Fruit fly (Drosophila melanogaster): ENCODE data around the gene CanA1.

Gene CanA1

DNA sequence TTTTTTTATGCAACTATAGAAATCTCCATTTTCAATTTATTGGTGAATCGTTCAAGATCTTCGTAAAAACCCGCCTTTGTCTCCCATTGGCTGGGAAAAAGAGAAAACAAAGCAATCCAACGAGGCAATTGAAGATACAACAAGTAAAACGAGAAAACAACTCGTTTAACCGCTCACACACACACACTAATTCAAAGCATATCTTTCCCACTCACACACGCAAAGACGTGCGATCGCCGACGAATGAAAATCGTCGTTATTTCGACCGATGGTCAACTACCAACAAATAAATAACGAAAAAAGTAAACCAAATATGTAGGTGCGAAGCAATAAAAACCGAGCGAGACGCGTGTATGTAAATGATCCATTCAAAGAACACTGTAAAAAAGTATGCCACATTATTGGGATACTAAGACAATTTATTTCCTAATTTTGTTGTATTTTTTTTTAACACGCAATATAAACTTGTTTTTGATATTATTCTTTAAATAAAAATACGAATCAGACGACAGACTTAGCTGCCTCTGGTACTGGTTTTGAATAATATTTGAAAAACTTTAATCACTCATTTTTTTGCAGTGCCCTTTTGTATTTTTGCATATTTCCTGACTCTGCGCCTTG, 23.3 kb downstream of the CanA1 start (continued):
- no peak for TF ChIP-seq Taf1 (GFP tag; IDR thresholded peaks at IDR 0.05)
- TF ChIP-seq trh (GFP tag; optimal IDR thresholded peaks at IDR 0.05): no peak
- no peak for TF ChIP-seq Atf6 (GFP tag; IDR thresholded peaks at IDR 0.05)
- peak; percentile 33 for TF ChIP-seq CG12391 (tag; optimal IDR thresholded peaks at IDR 0.05)
- no peak for TF ChIP-seq CG34224 (GFP tag; IDR thresholded peaks at IDR 0.05; ENCODE audit: partially characterized antibody)
- TF ChIP-seq dimm (GFP tag; IDR thresholded peaks at IDR 0.05): no peak
- TF ChIP-seq CG13287 (GFP tag; IDR thresholded peaks at IDR 0.05; ENCODE audit: partially characterized antibody): no peak; the same call in 1 of the 2 replicates
- TF ChIP-seq CG17359 (tag; optimal IDR thresholded peaks at IDR 0.05): no peak
- no peak for TF ChIP-seq mam (GFP tag; optimal IDR thresholded peaks at IDR 0.05)
- TF ChIP-seq Deaf1 (tag; optimal IDR thresholded peaks at IDR 0.05): peak; percentile 88
- no peak for TF ChIP-seq CG3065 (GFP tag; optimal IDR thresholded peaks at IDR 0.05)
- TF ChIP-seq row (GFP tag; IDR thresholded peaks at IDR 0.05): peak; percentile 36; the same call in 1 of the 3 replicates
- TF ChIP-seq ssp (GFP tag; IDR thresholded peaks at IDR 0.05): no peak
- no peak for TF ChIP-seq CG3838 (GFP tag; optimal IDR thresholded peaks at IDR 0.05)
- TF ChIP-seq onecut (GFP tag; IDR thresholded peaks at IDR 0.05): no peak
- TF ChIP-seq kni (GFP tag; optimal IDR thresholded peaks at IDR 0.05): no peak
- no peak for TF ChIP-seq Tbp (GFP tag; optimal IDR thresholded peaks at IDR 0.05)
- TF ChIP-seq Sox100B (GFP tag; optimal IDR thresholded peaks at IDR 0.05): no peak
- 0 out of 2 replicates have a peak, but pooled peaks have one; percentile 24 for TF ChIP-seq bbx (GFP tag; IDR thresholded peaks at IDR 0.05; ENCODE audit: partially characterized antibody)
- no peak for TF ChIP-seq CG31388 (GFP tag; optimal IDR thresholded peaks at IDR 0.05)
- no peak for TF ChIP-seq dmrt99B (tag; optimal IDR thresholded peaks at IDR 0.05)
- TF ChIP-seq CG5180 (GFP tag; optimal IDR thresholded peaks at IDR 0.05): no peak
- no peak for TF ChIP-seq ttk (GFP tag; IDR thresholded peaks at IDR 0.05)
- TF ChIP-seq az2 (GFP tag; optimal IDR thresholded peaks at IDR 0.05): peak; percentile 5
- no peak for TF ChIP-seq Spps (tag; optimal IDR thresholded peaks at IDR 0.05)
- no peak for TF ChIP-seq CG18599 (GFP tag; optimal IDR thresholded peaks at IDR 0.05)
- no peak for TF ChIP-seq kay (GFP tag; optimal IDR thresholded peaks at IDR 0.05)
- TF ChIP-seq Lpt (GFP tag; optimal IDR thresholded peaks at IDR 0.05): no peak
- no peak for TF ChIP-seq pnt (GFP tag; optimal IDR thresholded peaks at IDR 0.05)
- TF ChIP-seq Trl (optimal IDR thresholded peaks at IDR 0.05): no peak
- no peak for TF ChIP-seq Trl (GFP tag; optimal IDR thresholded peaks at IDR 0.05)
- TF ChIP-seq exex (tag; optimal IDR thresholded peaks at IDR 0.05): no peak
- TF ChIP-seq Hsf (GFP tag; optimal IDR thresholded peaks at IDR 0.05): peak; percentile 38
- TF ChIP-seq CG6254 (GFP tag; optimal IDR thresholded peaks at IDR 0.05): no peak
- no peak for TF ChIP-seq CG15073 (GFP tag; optimal IDR thresholded peaks at IDR 0.05)
- no peak for TF ChIP-seq Dbx (GFP tag; IDR thresholded peaks at IDR 0.05)
- TF ChIP-seq vnd (GFP tag; IDR thresholded peaks at IDR 0.05; ENCODE audit: partially characterized antibody): no peak
- no peak for TF ChIP-seq CrebB (tag; optimal IDR thresholded peaks at IDR 0.05)
- no peak for TF ChIP-seq fu2 (GFP tag; optimal IDR thresholded peaks at IDR 0.05)
- TF ChIP-seq Oaz (GFP tag; IDR thresholded peaks at IDR 0.05): no peak
- no peak for TF ChIP-seq NK7.1 (GFP tag; optimal IDR thresholded peaks at IDR 0.05)
- TF ChIP-seq chinmo (GFP tag; IDR thresholded peaks at IDR 0.05; ENCODE audit: partially characterized antibody): 0 out of 4 replicates have a peak, but pooled peaks have one; percentile 39
- no peak for TF ChIP-seq CG9797 (GFP tag; optimal IDR thresholded peaks at IDR 0.05)
- no peak for TF ChIP-seq CG10979 (tag; optimal IDR thresholded peaks at IDR 0.05)
- TF ChIP-seq eve (GFP tag; optimal IDR thresholded peaks at IDR 0.05): peak in 1 of 2 experiments; percentile 62
- TF ChIP-seq Stat92E (GFP tag; optimal IDR thresholded peaks at IDR 0.05): no peak
- no peak for TF ChIP-seq CG2712 (tag; optimal IDR thresholded peaks at IDR 0.05)
- TF ChIP-seq H15 (GFP tag; IDR thresholded peaks at IDR 0.05): no peak
- no peak for TF ChIP-seq CG32532 (GFP tag; IDR thresholded peaks at IDR 0.05)
- TF ChIP-seq CG14667 (GFP tag; IDR thresholded peaks at IDR 0.05): no peak
- TF ChIP-seq Gsc (GFP tag; IDR thresholded peaks at IDR 0.05): no peak

Data from whole organism, embryonic.